Worm (Caenorhabditis elegans): ENCODE data around the gene R02F2.4.

- TF ChIP-seq nhr-25 (tag; optimal IDR thresholded peaks at IDR 0.05) (no peak), ztf-11 (tag; optimal IDR thresholded peaks at IDR 0.05) (no peak), lin-39 (tag; optimal IDR thresholded peaks at IDR 0.05) (no peak), nhr-77 (tag; optimal IDR thresholded peaks at IDR 0.05) (no peak), unc-55 (GFP tag; optimal IDR thresholded peaks at IDR 0.05) (peak; percentile 85), zag-1 (tag; optimal IDR thresholded peaks at IDR 0.05) (no peak), ama-1 (optimal IDR thresholded peaks at IDR 0.05) (no peak), mdl-1 (tag; optimal IDR thresholded peaks at IDR 0.05) (no peak), lsy-2 (tag; optimal IDR thresholded peaks at IDR 0.05) (peak; percentile 94 to 99), ceh-82 (tag; optimal IDR thresholded peaks at IDR 0.05) (no peak), aly-2 (tag; optimal IDR thresholded peaks at IDR 0.05) (no peak), R02D3.7 (tag; optimal IDR thresholded peaks at IDR 0.05) (no peak), elt-3 (tag; optimal IDR thresholded peaks at IDR 0.05) (no peak)
These were observed 41.3 kb upstream of the R02F2.4 start, which contains the start of the genes T24G10.2 and disl-2 for ce11 chrIII:5442711-5443253.
